Worm (Caenorhabditis elegans): Measurements from ENCODE around the gene C08B6.18.

C08B6.18 gene

ce11 chrV:10111129-10111528 lies 22.8 kb downstream of the C08B6.18 start:
- TF ChIP-seq ets-5 (GFP tag; IDR thresholded peaks at IDR 0.05) (no peak), fkh-8 (tag; optimal IDR thresholded peaks at IDR 0.05) (no peak), efl-1 (optimal IDR thresholded peaks at IDR 0.05) (no peak), efl-1 (GFP tag; optimal IDR thresholded peaks at IDR 0.05 in 1 of 2) (no peak), blmp-1 (tag; optimal IDR thresholded peaks at IDR 0.05) (no peak), egl-27 (tag; optimal IDR thresholded peaks at IDR 0.05) (no peak), nhr-90 (tag; optimal IDR thresholded peaks at IDR 0.05; ENCODE audit: poor library complexity) (no peak), aly-2 (tag; optimal IDR thresholded peaks at IDR 0.05) (no peak), sup-37 (GFP tag; optimal IDR thresholded peaks at IDR 0.05) (no peak), pax-3 (tag; optimal IDR thresholded peaks at IDR 0.05) (no peak), fkh-4 (tag; optimal IDR thresholded peaks at IDR 0.05; ENCODE audit: borderline replicate concordance) (no peak)

DNA sequence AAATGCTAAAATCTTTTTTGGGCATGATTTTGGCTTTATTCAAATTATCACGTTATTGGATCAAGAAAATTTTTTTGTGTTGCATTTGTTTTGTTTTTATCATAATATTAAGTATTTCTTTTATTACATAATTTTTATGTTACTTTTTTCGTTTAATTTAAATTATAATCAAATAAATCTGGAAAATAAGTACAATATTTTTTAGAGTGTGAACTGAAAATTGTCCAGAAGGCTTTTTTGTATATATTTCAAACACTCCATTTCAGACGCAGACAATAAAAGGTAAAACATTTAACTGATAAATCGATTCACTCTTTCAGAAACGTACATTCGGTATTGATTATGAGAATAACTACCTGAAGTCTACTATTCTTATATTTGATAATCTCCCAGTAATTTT lies 26.6 kb downstream of the C08B6.18 start, which contains the start of gene C08B6.11:
Gene C08B6.11, plus strand, starts transcription at position 301 of the 400 bp plus-strand sequence.
- TF ChIP-seq nhr-20 (tag; optimal IDR thresholded peaks at IDR 0.05) (no peak), nhr-28 (tag; optimal IDR thresholded peaks at IDR 0.05) (no peak), jun-1 (tag; optimal IDR thresholded peaks at IDR 0.05) (no peak), hlh-4 (tag; optimal IDR thresholded peaks at IDR 0.05) (no peak)

ce11 chrV:10105412-10105811 lies 28.5 kb downstream of the C08B6.18 start, which contains the start of gene C08B6.2:
C08B6.2 (plus strand) TSS chrV:10105712.
- no peak for TF ChIP-seq unc-62 (GFP tag; optimal IDR thresholded peaks at IDR 0.05)
- TF ChIP-seq ces-1 (GFP tag; optimal IDR thresholded peaks at IDR 0.05) = no peak
- no peak for TF ChIP-seq unc-30 (tag; optimal IDR thresholded peaks at IDR 0.05)
- no peak for TF ChIP-seq grh-1 (GFP tag; IDR thresholded peaks at IDR 0.05)
- TF ChIP-seq lin-39 (tag; optimal IDR thresholded peaks at IDR 0.05) = no peak

DNA sequence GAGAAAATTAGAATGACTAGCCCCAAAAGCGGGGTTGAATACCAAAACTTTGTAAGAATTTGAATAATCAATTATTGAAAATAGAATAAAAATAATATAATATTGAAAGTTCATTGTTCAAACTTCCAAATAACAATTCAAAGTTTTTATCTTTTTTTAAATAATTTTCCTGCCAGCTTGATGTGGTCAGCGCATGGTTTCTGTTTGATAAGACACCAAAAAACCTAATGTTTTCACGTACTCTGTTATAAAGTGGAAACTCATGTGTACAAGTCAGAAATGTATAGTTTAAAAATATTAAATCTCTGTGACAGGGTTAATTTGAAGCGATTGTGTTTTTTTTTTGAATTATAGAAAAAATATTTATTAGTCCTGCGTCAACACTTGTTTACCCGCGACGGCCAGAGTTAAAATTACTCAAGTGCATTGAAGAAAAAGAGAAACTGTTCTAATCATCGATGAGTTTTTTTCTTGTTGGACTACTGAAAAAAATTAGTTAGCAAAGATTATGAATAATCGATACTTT lies 29.1 kb downstream of the C08B6.18 start, which contains the start of gene ugt-17:
Gene ugt-17, minus strand, starts transcription at position 180 of the 526 bp plus-strand sequence.
- no peak for TF ChIP-seq blmp-1 (tag; optimal IDR thresholded peaks at IDR 0.05)
- no peak for TF ChIP-seq unc-98 (GFP tag; IDR thresholded peaks at IDR 0.05)
- TF ChIP-seq tbx-2 (tag; optimal IDR thresholded peaks at IDR 0.05) = no peak
- no peak for TF ChIP-seq dsc-1 (tag; optimal IDR thresholded peaks at IDR 0.05)
- TF ChIP-seq pag-3 (tag; optimal IDR thresholded peaks at IDR 0.05; ENCODE audit: borderline replicate concordance, insufficient read depth) = no peak
- peak; percentile 53 for TF ChIP-seq elt-2 (tag; optimal IDR thresholded peaks at IDR 0.05)

ce11 chrV:10103811-10104210 lies 30.1 kb downstream of the C08B6.18 start:
- TF ChIP-seq elt-2 (tag; optimal IDR thresholded peaks at IDR 0.05) = peak; percentile 26
- no peak for TF ChIP-seq sptf-1 (tag; optimal IDR thresholded peaks at IDR 0.05)

- TF ChIP-seq nhr-85 (tag) = no peak
Observed at ce11 chrV:10101916-10102315, 32.0 kb downstream of the C08B6.18 start, which contains the start of gene C08B6.14. C08B6.14 (minus strand) TSS chrV:10102016.

DNA sequence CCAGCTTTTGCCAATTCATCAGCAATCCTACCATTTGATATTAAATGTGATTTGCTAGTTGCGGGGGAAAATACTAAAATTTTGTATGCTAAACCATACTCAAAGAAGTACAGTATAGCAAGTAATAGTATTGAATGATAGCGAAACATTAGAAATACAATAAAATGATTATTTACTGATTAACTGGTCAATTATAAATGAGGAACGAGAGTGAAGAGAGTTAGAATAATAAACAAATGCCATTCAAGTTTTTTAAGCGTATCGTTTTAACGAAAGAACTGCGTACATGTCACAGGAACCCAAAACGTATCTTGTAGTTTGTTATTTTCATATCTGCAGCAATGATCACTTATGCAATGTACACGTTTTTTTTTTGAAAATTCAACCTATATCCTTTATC lies 35.5 kb downstream of the C08B6.18 start, which contains the start of gene ugt-47:
Gene ugt-47, minus strand, starts transcription at position 169 of the 400 bp plus-strand sequence.
- TF ChIP-seq aha-1 (tag; optimal IDR thresholded peaks at IDR 0.05) = no peak
- no peak for TF ChIP-seq C04F5.9 (tag; optimal IDR thresholded peaks at IDR 0.05)
- TF ChIP-seq sup-37 (GFP tag; optimal IDR thresholded peaks at IDR 0.05) = no peak
- no peak for TF ChIP-seq dpl-1 (GFP tag; optimal IDR thresholded peaks at IDR 0.05)
- no peak for TF ChIP-seq nhr-28 (tag; optimal IDR thresholded peaks at IDR 0.05)
- TF ChIP-seq xbp-1 (tag; optimal IDR thresholded peaks at IDR 0.05) = no peak
- no peak for TF ChIP-seq irx-1 (tag; optimal IDR thresholded peaks at IDR 0.05)
- no peak for TF ChIP-seq nhr-90 (tag; optimal IDR thresholded peaks at IDR 0.05; ENCODE audit: poor library complexity)
- no peak for TF ChIP-seq dsc-1 (tag; optimal IDR thresholded peaks at IDR 0.05)
